Fruit fly (Drosophila melanogaster) whole organism, embryonic: ENCODE data around the gene CG42525.

ENCODE experiments used
- B-H2 ChIP-seq: fragments of 200-800 bp; sonication (Bioruptor generic); optimal IDR thresholded peaks from 2 replicates; lab custom pipeline; 2018; ENCODE audit warnings: missing biosample characterization, mild to moderate bottlenecking, missing genetic modification characterization
- Blimp-1 ChIP-seq: fragments of 200-800 bp; sonication (Bioruptor generic); optimal IDR thresholded peaks from 3 replicates; lab custom pipeline; 2018; ENCODE audit warnings: missing biosample characterization, missing genetic modification characterization, mild to moderate bottlenecking, moderate library complexity, missing genetic modification reagents
- CG10462 ChIP-seq: fragments of 200-800 bp; sonication (Bioruptor generic); optimal IDR thresholded peaks from 2 replicates; lab custom pipeline; 2016; ENCODE audit warnings: missing biosample characterization, missing genetic modification characterization
- CG11695 ChIP-seq: fragments of 200-800 bp; sonication (Bioruptor generic); IDR thresholded peaks from 3 replicates; pipeline ENCODE4 v1.3.6; 2022; ENCODE audit warnings: missing biosample characterization, missing genetic modification characterization
- CG12155 ChIP-seq: fragments of 200-800 bp; sonication (Bioruptor generic); optimal IDR thresholded peaks from 3 replicates; lab custom pipeline; 2016; ENCODE audit warnings: missing biosample characterization, missing genetic modification characterization
- CG12391 ChIP-seq: fragments of 200-800 bp; sonication (Bioruptor generic); optimal IDR thresholded peaks from 3 replicates; lab custom pipeline; 2018; ENCODE audit warnings: missing biosample characterization, mild to moderate bottlenecking, missing genetic modification characterization, moderate library complexity
- CG12659 ChIP-seq: fragments of 200-800 bp; sonication (Bioruptor generic); optimal IDR thresholded peaks from 3 replicates; lab custom pipeline; 2017; ENCODE audit warnings: mild to moderate bottlenecking, missing biosample characterization, missing genetic modification reagents, missing genetic modification characterization
- CG13894 ChIP-seq: fragments of 200-800 bp; sonication (Bioruptor generic); optimal IDR thresholded peaks from 3 replicates; lab custom pipeline; 2018; ENCODE audit warnings: missing biosample characterization, mild to moderate bottlenecking, missing genetic modification characterization, moderate library complexity
- CG14050 ChIP-seq: fragments of 200-800 bp; sonication (Bioruptor generic); IDR thresholded peaks from 3 replicates; pipeline ENCODE4 v1.3.6; 2022; ENCODE audit warnings: missing biosample characterization, missing genetic modification characterization
- CG1602 ChIP-seq: fragments of 200-800 bp; sonication (Bioruptor generic); optimal IDR thresholded peaks from 3 replicates; lab custom pipeline; 2016; ENCODE audit warnings: missing biosample characterization, missing genetic modification characterization
- CG1647 ChIP-seq: fragments of 200-800 bp; sonication (Bioruptor generic); optimal IDR thresholded peaks from 3 replicates; lab custom pipeline; 2016; ENCODE audit warnings: missing biosample characterization, missing genetic modification characterization
- CG17385 ChIP-seq: fragments of 200-800 bp; sonication (Bioruptor generic); optimal IDR thresholded peaks from 3 replicates; lab custom pipeline; 2018; ENCODE audit warnings: missing biosample characterization, mild to moderate bottlenecking, missing genetic modification characterization
- CG18764 ChIP-seq: fragments of 200-800 bp; sonication (Bioruptor generic); optimal IDR thresholded peaks from 3 replicates; lab custom pipeline; 2016; ENCODE audit warnings: missing biosample characterization, missing genetic modification characterization
- CG2129 ChIP-seq: fragments of 200-800 bp; sonication (Bioruptor generic); IDR thresholded peaks from 2 replicates; pipeline ENCODE4 v1.3.6; 2022; ENCODE audit warnings: missing biosample characterization, missing genetic modification characterization; ENCODE audit not compliant: partially characterized antibody
- CG3407 ChIP-seq: fragments of 200-800 bp; sonication (Bioruptor generic); optimal IDR thresholded peaks from 2 replicates; lab custom pipeline; 2018; ENCODE audit warnings: missing biosample characterization, mild to moderate bottlenecking, missing genetic modification characterization
- CG4360 ChIP-seq: fragments of 200-800 bp; sonication (Bioruptor generic); IDR thresholded peaks from 2 replicates; pipeline ENCODE4 v1.3.6; 2022; ENCODE audit warnings: missing biosample characterization, missing genetic modification characterization
- CG6175 ChIP-seq: fragments of 200-800 bp; sonication (Bioruptor generic); IDR thresholded peaks from 3 replicates; pipeline ENCODE4 v1.3.6; 2022; ENCODE audit warnings: missing biosample characterization, missing genetic modification characterization
- CG6683 ChIP-seq: fragments of 200-800 bp; sonication (Bioruptor generic); optimal IDR thresholded peaks from 2 replicates; lab custom pipeline; 2017; ENCODE audit warnings: missing biosample characterization, mild to moderate bottlenecking, missing genetic modification characterization, missing genetic modification reagents
- CG8281 ChIP-seq: fragments of 200-800 bp; sonication (Bioruptor generic); optimal IDR thresholded peaks from 2 replicates; lab custom pipeline; 2018; ENCODE audit warnings: missing biosample characterization, mild to moderate bottlenecking, missing genetic modification characterization, moderate library complexity
- CG8388 ChIP-seq: fragments of 200-800 bp; sonication (Bioruptor generic); optimal IDR thresholded peaks from 2 replicates; lab custom pipeline; 2019; ENCODE audit warnings: missing biosample characterization, mild to moderate bottlenecking, missing genetic modification characterization, moderate library complexity
- CG9932 ChIP-seq: fragments of 200-800 bp; sonication (Bioruptor generic); IDR thresholded peaks from 2 replicates; pipeline ENCODE4 v1.3.6; 2022; ENCODE audit warnings: missing biosample characterization, missing genetic modification characterization
- D19A ChIP-seq: fragments of 200-800 bp; optimal IDR thresholded peaks from 3 replicates; lab custom pipeline; 2019; ENCODE audit warnings: missing biosample characterization, mild to moderate bottlenecking, missing genetic modification characterization, moderate library complexity
- D19B ChIP-seq: fragments of 200-800 bp; sonication (Bioruptor generic); optimal IDR thresholded peaks from 2 replicates; lab custom pipeline; 2017; ENCODE audit warnings: missing biosample characterization, mild to moderate bottlenecking, missing genetic modification characterization
- Dip3 ChIP-seq: fragments of 200-800 bp; sonication (Bioruptor generic); optimal IDR thresholded peaks from 3 replicates; lab custom pipeline; 2016; ENCODE audit warnings: missing biosample characterization, missing genetic modification characterization
- Dll ChIP-seq: fragments of 200-800 bp; sonication (Bioruptor generic); IDR thresholded peaks from 4 replicates; pipeline ENCODE4 v1.3.6; 2022; ENCODE audit warnings: missing biosample characterization, missing genetic modification characterization; ENCODE audit not compliant: partially characterized antibody
- Doc2 ChIP-seq: fragments of 200-800 bp; sonication (Bioruptor generic); IDR thresholded peaks from 2 replicates; pipeline ENCODE4 v1.3.6; 2022; ENCODE audit warnings: missing biosample characterization, missing genetic modification characterization
- Fer1 ChIP-seq: fragments of 200-800 bp; sonication (Bioruptor generic); optimal IDR thresholded peaks from 2 replicates; lab custom pipeline; 2017; ENCODE audit warnings: missing biosample characterization, mild to moderate bottlenecking, missing genetic modification characterization
- Hr51 ChIP-seq, 2 experiments: fragments of 200-800 bp; sonication (Bioruptor generic); optimal IDR thresholded peaks; 2 replicates in 1 of 2; 3 replicates in 1 of 2; lab custom pipeline; 2016 to 2018; ENCODE audit warnings: missing biosample characterization in 2 of 2, missing genetic modification characterization in 2 of 2, mild to moderate bottlenecking in 1 of 2, moderate library complexity in 1 of 2
- Lhr ChIP-seq: fragments of 200-800 bp; sonication (Bioruptor generic); optimal IDR thresholded peaks from 3 replicates; lab custom pipeline; 2017; ENCODE audit warnings: mild to moderate bottlenecking, missing biosample characterization, missing genetic modification reagents, missing genetic modification characterization
- Lpt ChIP-seq: fragments of >200 bp; optimal IDR thresholded peaks from 2 replicates; lab custom pipeline; 2018; ENCODE audit warnings: missing biosample characterization, missing genetic modification characterization
- Neu2 ChIP-seq: fragments of 200-800 bp; sonication (Bioruptor generic); optimal IDR thresholded peaks from 3 replicates; lab custom pipeline; 2016; ENCODE audit warnings: missing biosample characterization, missing genetic modification characterization, borderline replicate concordance
- PHDP ChIP-seq: fragments of 200-800 bp; sonication (Bioruptor generic); optimal IDR thresholded peaks from 3 replicates; lab custom pipeline; 2018; ENCODE audit warnings: missing biosample characterization, mild to moderate bottlenecking, missing genetic modification characterization, moderate library complexity
- Sin3A ChIP-seq: fragments of >200 bp; optimal IDR thresholded peaks from 2 replicates; lab custom pipeline; 2018
- YL-1 ChIP-seq: fragments of 200-800 bp; sonication (Bioruptor generic); optimal IDR thresholded peaks from 3 replicates; lab custom pipeline; 2017; ENCODE audit warnings: missing biosample characterization, mild to moderate bottlenecking, missing genetic modification characterization
- ase ChIP-seq: fragments of 200-800 bp; sonication (Bioruptor generic); IDR thresholded peaks from 3 replicates; pipeline ENCODE4 v1.3.6; 2022; ENCODE audit warnings: missing biosample characterization, missing genetic modification characterization
- bab2 ChIP-seq: fragments of 200-800 bp; sonication (Bioruptor generic); optimal IDR thresholded peaks from 2 replicates; lab custom pipeline; 2016; ENCODE audit warnings: missing biosample characterization, missing genetic modification characterization
- cad ChIP-seq: fragments of >200 bp; optimal IDR thresholded peaks from 2 replicates; lab custom pipeline; 2017; ENCODE audit warnings: missing biosample characterization, missing genetic modification characterization
- croc ChIP-seq: fragments of 200-800 bp; sonication (Bioruptor generic); conservative IDR thresholded peaks from 3 replicates; pipeline ENCODE4 v1.3.6; 2022; ENCODE audit warnings: missing biosample characterization, missing genetic modification characterization
- da ChIP-seq: fragments of 200-800 bp; sonication (Bioruptor generic); optimal IDR thresholded peaks from 2 replicates; lab custom pipeline; 2016; ENCODE audit warnings: missing biosample characterization, missing genetic modification characterization
- dati ChIP-seq: fragments of 200-800 bp; sonication (Bioruptor generic); IDR thresholded peaks from 2 replicates; pipeline ENCODE4 v1.3.6; 2022; ENCODE audit warnings: missing biosample characterization, missing genetic modification characterization
- fd102C ChIP-seq: fragments of 200-800 bp; sonication (Bioruptor generic); optimal IDR thresholded peaks from 2 replicates; lab custom pipeline; 2018; ENCODE audit warnings: missing biosample characterization, mild to moderate bottlenecking, missing genetic modification characterization, moderate library complexity
- gt ChIP-seq: fragments of 200-800 bp; sonication (Bioruptor generic); IDR thresholded peaks from 2 replicates; pipeline ENCODE4 v1.3.6; 2022; ENCODE audit warnings: missing biosample characterization, missing genetic modification characterization
- hth ChIP-seq: fragments of >200 bp; optimal IDR thresholded peaks from 2 replicates; lab custom pipeline; 2017; ENCODE audit warnings: inconsistent platforms
- klu ChIP-seq: fragments of 200-800 bp; sonication (Bioruptor generic); IDR thresholded peaks from 2 replicates; pipeline ENCODE4 v1.3.6; 2022; ENCODE audit warnings: missing biosample characterization, missing genetic modification characterization
- oc ChIP-seq: fragments of 200-800 bp; sonication (Bioruptor generic); optimal IDR thresholded peaks from 2 replicates; lab custom pipeline; 2018; ENCODE audit warnings: missing biosample characterization, mild to moderate bottlenecking, missing genetic modification characterization, moderate library complexity
- pho ChIP-seq: fragments of 200-800 bp; sonication (Bioruptor generic); optimal IDR thresholded peaks from 2 replicates; lab custom pipeline; 2016; ENCODE audit warnings: missing biosample characterization, missing genetic modification characterization
- sc ChIP-seq, 3 experiments: fragments of >200 bp in 2 of 3; fragments of 200-800 bp in 1 of 3; sonication (Bioruptor generic) in 1 of 3; optimal IDR thresholded peaks; 2 replicates in 2 of 3; 3 replicates in 1 of 3; lab custom pipeline; 2017; ENCODE audit warnings: mild to moderate bottlenecking in 1 of 3, missing biosample characterization in 1 of 3, missing genetic modification characterization in 1 of 3, missing genetic modification reagents in 1 of 3
- wdn ChIP-seq: fragments of 200-800 bp; sonication (Bioruptor generic); IDR thresholded peaks from 2 replicates; pipeline ENCODE4 v1.3.6; 2022; ENCODE audit warnings: missing biosample characterization, missing genetic modification characterization
- wor ChIP-seq: fragments of 200-800 bp; sonication (Bioruptor generic); IDR thresholded peaks from 2 replicates; pipeline ENCODE4 v1.3.6; 2022; ENCODE audit warnings: missing biosample characterization, missing genetic modification characterization

CG42525 gene

DNA sequence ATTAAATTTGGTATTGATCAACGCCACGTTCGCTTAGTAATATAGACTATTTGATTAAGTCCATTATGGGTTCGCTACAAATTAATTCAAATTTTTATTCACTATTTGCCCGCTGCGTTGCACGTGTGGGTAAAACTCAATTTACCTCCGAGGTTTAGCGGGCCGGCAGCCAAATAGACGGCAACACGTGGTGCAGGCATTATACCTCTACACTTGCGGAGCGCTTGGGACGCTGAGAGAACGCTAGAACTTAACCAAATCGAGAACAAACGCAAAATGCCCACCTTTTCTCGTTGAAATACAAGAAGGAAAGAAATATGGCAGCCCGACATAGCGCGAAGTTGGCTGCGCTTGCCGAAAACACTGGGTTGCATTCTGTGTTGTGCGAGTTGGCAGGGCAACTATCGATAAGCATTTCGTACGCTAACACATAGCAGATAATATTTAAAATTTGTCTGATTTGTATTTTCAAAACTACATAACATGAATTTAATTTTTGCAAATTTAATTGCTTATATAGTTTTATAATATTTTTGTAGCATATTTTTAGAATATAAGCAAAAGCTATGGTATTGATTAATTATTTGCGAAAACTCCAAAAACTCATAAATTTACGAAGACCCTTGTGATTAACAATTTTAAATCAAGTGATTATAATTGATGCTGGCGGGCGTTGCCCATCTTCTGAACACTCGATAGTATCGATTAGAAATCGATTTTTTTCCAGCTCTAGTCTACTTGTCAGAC is 33.3 kb upstream of the CG42525 start, which contains the start of the genes RpL28 and eIF1 (continued):
- TF ChIP-seq bab2 (GFP tag; lab: Kevin White, UChicago) (peak; percentile 78), CG10462 (peak; percentile 78), fd102C (GFP tag; lab: Kevin White, UChicago) (peak; percentile 80), ase (peak; percentile 87), CG14050 (GFP tag; lab: Robert Waterston, UW) (peak; percentile 85), oc (tag; lab: Kevin White, UChicago) (no peak), Dll (peak; percentile 87), YL-1 (GFP tag; lab: Kevin White, UChicago) (peak; percentile 98), CG4360 (GFP tag; lab: Robert Waterston, UW) (peak; percentile 59; the same call in 1 of the 2 replicates), sc (optimal IDR thresholded peaks at IDR 0.05; lab: Kevin White, UChicago) (no peak), sc (GFP tag; optimal IDR thresholded peaks at IDR 0.05; lab: Kevin White, UChicago) (peak; percentile 92), Sin3A (lab: Kevin White, UChicago) (peak; percentile 94), CG12659 (GFP tag; lab: Kevin White, UChicago) (peak; percentile 97), CG13894 (tag; lab: Kevin White, UChicago) (peak; percentile 84), CG12391 (peak; percentile 92), D19B (GFP tag; lab: Kevin White, UChicago) (peak; percentile 83), Lhr (peak; percentile 94), CG2129 (GFP tag; lab: Robert Waterston, UW) (peak; percentile 67), Hr51 (GFP tag; optimal IDR thresholded peaks at IDR 0.05; lab: Kevin White, UChicago) (peak; percentile 45 to 93), pho (GFP tag; lab: Kevin White, UChicago) (peak; percentile 88), da (GFP tag; lab: Kevin White, UChicago) (peak; percentile 89), dati (GFP tag; lab: Robert Waterston, UW) (peak; percentile 86), CG1602 (GFP tag; lab: Kevin White, UChicago) (peak; percentile 78), CG9932 (GFP tag; lab: Robert Waterston, UW) (peak; percentile 89), CG17385 (GFP tag; lab: Kevin White, UChicago) (peak; percentile 91), CG1647 (peak; percentile 91), cad (no peak), Fer1 (GFP tag; lab: Kevin White, UChicago) (peak; percentile 90), hth (lab: Kevin White, UChicago) (no peak), croc (GFP tag; lab: Robert Waterston, UW) (peak; percentile 59; the same call in 2 of the 3 replicates), CG6683 (GFP tag; lab: Kevin White, UChicago) (peak; percentile 81), Lpt (GFP tag; lab: Kevin White, UChicago) (no peak), Blimp-1 (GFP tag; lab: Kevin White, UChicago) (peak; percentile 69), Neu2 (GFP tag; lab: Kevin White, UChicago) (peak; percentile 22), wor (GFP tag; lab: Robert Waterston, UW) (peak; percentile 63), CG8388 (GFP tag; lab: Kevin White, UChicago) (peak; percentile 80), klu (GFP tag; lab: Robert Waterston, UW) (peak; percentile 81), CG11695 (GFP tag; lab: Robert Waterston, UW) (peak; percentile 63; the same call in 2 of the 3 replicates), Doc2 (GFP tag; lab: Robert Waterston, UW) (no peak), D19A (tag; lab: Kevin White, UChicago) (peak; percentile 59), wdn (GFP tag; lab: Robert Waterston, UW) (peak; percentile 57), CG8281 (tag; lab: Kevin White, UChicago) (peak; percentile 75), CG6175 (GFP tag; lab: Robert Waterston, UW) (peak; percentile 83; the same call in 2 of the 3 replicates), CG18764 (GFP tag; lab: Kevin White, UChicago) (peak; percentile 88), gt (GFP tag; lab: Robert Waterston, UW) (peak; percentile 74), CG3407 (peak; percentile 92), PHDP (tag; lab: Kevin White, UChicago) (peak; percentile 84), CG12155 (GFP tag; lab: Kevin White, UChicago) (peak; percentile 83), Dip3 (peak; percentile 91), B-H2 (GFP tag; lab: Kevin White, UChicago) (peak; percentile 97)
